Fruit fly (Drosophila melanogaster): ENCODE results near the gene CG34279.

CG34279 gene

dm6 chr3R:17386168-17386819 is 16.8 kb downstream of the CG34279 start (continued):
- peak; percentile 54 for TF ChIP-seq Hsf (GFP tag; optimal IDR thresholded peaks at IDR 0.05)
- TF ChIP-seq CG7556 (GFP tag; optimal IDR thresholded peaks at IDR 0.05): peak; percentile 58
- peak; percentile 36 for TF ChIP-seq CG16863 (GFP tag; optimal IDR thresholded peaks at IDR 0.05)
- TF ChIP-seq sob (GFP tag; IDR thresholded peaks at IDR 0.05): peak; percentile 67
- peak; percentile 49 for TF ChIP-seq kah (GFP tag; optimal IDR thresholded peaks at IDR 0.05)
- peak; percentile 6 for TF ChIP-seq Nf-YC (tag; optimal IDR thresholded peaks at IDR 0.05)
- TF ChIP-seq HmgD (GFP tag; optimal IDR thresholded peaks at IDR 0.05): no peak
- TF ChIP-seq CG12071 (GFP tag; optimal IDR thresholded peaks at IDR 0.05): peak; percentile 67
- peak; percentile 53 for TF ChIP-seq CG32532 (GFP tag; IDR thresholded peaks at IDR 0.05)
- no peak for TF ChIP-seq bigmax (GFP tag; optimal IDR thresholded peaks at IDR 0.05)
- TF ChIP-seq HLHmδ (GFP tag; optimal IDR thresholded peaks at IDR 0.05): no peak
- TF ChIP-seq CG6765 (GFP tag; optimal IDR thresholded peaks at IDR 0.05): no peak
- TF ChIP-seq CG2202 (tag; optimal IDR thresholded peaks at IDR 0.05): peak; percentile 20
- TF ChIP-seq eyg (GFP tag; optimal IDR thresholded peaks at IDR 0.05): no peak
- TF ChIP-seq CG7372 (GFP tag; IDR thresholded peaks at IDR 0.05): peak; percentile 50; the same call in 1 of the 2 replicates
- no peak for TF ChIP-seq D (optimal IDR thresholded peaks at IDR 0.05)
- TF ChIP-seq D (GFP tag; optimal IDR thresholded peaks at IDR 0.05): peak; percentile 75
- TF ChIP-seq NFAT (GFP tag; IDR thresholded peaks at IDR 0.05): no peak
- TF ChIP-seq CG18262 (tag; optimal IDR thresholded peaks at IDR 0.05): peak; percentile 81
- TF ChIP-seq Hmr (GFP tag; optimal IDR thresholded peaks at IDR 0.05): peak; percentile 30
- TF ChIP-seq Bgb (GFP tag; IDR thresholded peaks at IDR 0.05; ENCODE audit: partially characterized antibody): no peak
- TF ChIP-seq Lim3 (GFP tag; IDR thresholded peaks at IDR 0.05): peak; percentile 52; the same call in 1 of the 2 replicates
- TF ChIP-seq CG7987 (GFP tag; optimal IDR thresholded peaks at IDR 0.05): no peak
- TF ChIP-seq HLH3B (GFP tag; IDR thresholded peaks at IDR 0.05): peak; percentile 75
- TF ChIP-seq Six4 (GFP tag; optimal IDR thresholded peaks at IDR 0.05): peak; percentile 49
- peak; percentile 76 for TF ChIP-seq otp (GFP tag; IDR thresholded peaks at IDR 0.05)
- peak; percentile 82 for TF ChIP-seq CG10366 (GFP tag; IDR thresholded peaks at IDR 0.05)
- no peak for TF ChIP-seq hbn (GFP tag; IDR thresholded peaks at IDR 0.05; ENCODE audit: partially characterized antibody)
- TF ChIP-seq jing (GFP tag; optimal IDR thresholded peaks at IDR 0.05): peak; percentile 40
- TF ChIP-seq CG6813 (GFP tag; optimal IDR thresholded peaks at IDR 0.05): peak; percentile 56
- TF ChIP-seq Nf-YA (GFP tag; IDR thresholded peaks at IDR 0.05): peak; percentile 57; the same call in 1 of the 2 replicates
- no peak for TF ChIP-seq Hand (GFP tag; optimal IDR thresholded peaks at IDR 0.05)
- peak; percentile 74 for TF ChIP-seq tap (tag; optimal IDR thresholded peaks at IDR 0.05)
- peak; percentile 44 for TF ChIP-seq CG10209 (GFP tag; optimal IDR thresholded peaks at IDR 0.05)
- no peak; the same call in 1 of the 2 replicates for TF ChIP-seq CG31224 (GFP tag; IDR thresholded peaks at IDR 0.05)
- no peak for TF ChIP-seq MESR4 (GFP tag; optimal IDR thresholded peaks at IDR 0.05)
- peak; percentile 55 for TF ChIP-seq CG4707 (GFP tag; optimal IDR thresholded peaks at IDR 0.05)
- peak; percentile 41 for TF ChIP-seq CG12155 (GFP tag; optimal IDR thresholded peaks at IDR 0.05)
- no peak for TF ChIP-seq CG11398 (GFP tag; optimal IDR thresholded peaks at IDR 0.05)
- peak; percentile 11 for TF ChIP-seq kni (GFP tag; optimal IDR thresholded peaks at IDR 0.05)
- TF ChIP-seq trh (GFP tag; optimal IDR thresholded peaks at IDR 0.05): no peak
- peak; percentile 73 for TF ChIP-seq Sox100B (GFP tag; optimal IDR thresholded peaks at IDR 0.05)
- no peak for TF ChIP-seq tna (GFP tag; IDR thresholded peaks at IDR 0.05; ENCODE audit: partially characterized antibody)
- no peak for TF ChIP-seq CG17912 (GFP tag; optimal IDR thresholded peaks at IDR 0.05)
- TF ChIP-seq yki (optimal IDR thresholded peaks at IDR 0.05): no peak
- peak; percentile 57; the same call in 1 of the 3 replicates for TF ChIP-seq CG7357 (GFP tag; IDR thresholded peaks at IDR 0.05)
- TF ChIP-seq CG14667 (GFP tag; IDR thresholded peaks at IDR 0.05): peak; percentile 72
- peak; percentile 34 for TF ChIP-seq Nf-YB (GFP tag; optimal IDR thresholded peaks at IDR 0.05)
- TF ChIP-seq lilli (GFP tag; optimal IDR thresholded peaks at IDR 0.05): peak; percentile 52
- TF ChIP-seq CG12391 (tag; optimal IDR thresholded peaks at IDR 0.05): peak; percentile 65

All from whole organism, embryonic.